Worm (Caenorhabditis elegans) whole organism, late embryonic: Measurements from ENCODE around the gene pyt-1.
A peak's percentile ranks its signal among the peaks of the same experiment; 100 is the strongest.

Source experiments
- C38D4.7 ChIP-seq: fragments of 200-800 bp; sonication (Bioruptor generic); optimal IDR thresholded peaks from 2 replicates; lab custom pipeline; 2018; ENCODE audit warnings: mild to moderate bottlenecking, missing genetic modification characterization, moderate library complexity, missing compliant biosample characterization
- K02D7.2 ChIP-seq: sonication (generic microtip); optimal IDR thresholded peaks from 2 replicates; lab custom pipeline; 2017; ENCODE audit warnings: mild to moderate bottlenecking, missing genetic modification characterization, missing compliant biosample characterization
- Y22D7AL.16 ChIP-seq: sonication (generic microtip); optimal IDR thresholded peaks from 2 replicates; lab custom pipeline; 2016; ENCODE audit warnings: missing genetic modification characterization, missing compliant biosample characterization
- ceh-2 ChIP-seq: sonication (generic microtip); optimal IDR thresholded peaks from 2 replicates; lab custom pipeline; 2016; ENCODE audit warnings: missing genotype, missing genetic modification characterization, missing compliant biosample characterization
- ceh-22 ChIP-seq: sonication (generic microtip); optimal IDR thresholded peaks from 2 replicates; lab custom pipeline; 2017; ENCODE audit warnings: missing biosample characterization, missing genetic modification characterization
- ceh-30 ChIP-seq: fragments of 150-350 bp; optimal IDR thresholded peaks from 2 replicates; lab custom pipeline; 2014; ENCODE audit warnings: missing biosample characterization, missing genetic modification characterization
- ceh-34 ChIP-seq: sonication (generic microtip); optimal IDR thresholded peaks from 2 replicates; lab custom pipeline; 2016; ENCODE audit warnings: mild to moderate bottlenecking, missing genetic modification characterization, missing compliant biosample characterization
- ceh-9 ChIP-seq: sonication (generic microtip); optimal IDR thresholded peaks from 2 replicates; lab custom pipeline; 2016; ENCODE audit warnings: mild to moderate bottlenecking, missing genetic modification characterization, inconsistent platforms, missing compliant biosample characterization
- dmd-4 ChIP-seq: sonication (generic microtip); optimal IDR thresholded peaks from 2 replicates; lab custom pipeline; 2016; ENCODE audit warnings: borderline replicate concordance, missing genetic modification characterization, missing compliant biosample characterization
- elt-2 ChIP-seq: sonication (generic microtip); optimal IDR thresholded peaks from 2 replicates; lab custom pipeline; 2016; ENCODE audit warnings: missing genetic modification reagents, missing genetic modification characterization, missing compliant biosample characterization
- elt-4 ChIP-seq: sonication (generic microtip); optimal IDR thresholded peaks from 2 replicates; lab custom pipeline; 2016; ENCODE audit warnings: missing genetic modification characterization, missing compliant biosample characterization
- eyg-1 ChIP-seq: sonication (generic microtip); optimal IDR thresholded peaks from 2 replicates; lab custom pipeline; 2016; ENCODE audit warnings: missing genotype, missing genetic modification characterization, missing compliant biosample characterization
- fkh-10 ChIP-seq: fragments of 150-350 bp; optimal IDR thresholded peaks from 2 replicates; lab custom pipeline; 2014; ENCODE audit warnings: missing biosample characterization, missing genetic modification reagents, missing genetic modification characterization
- hlh-13 ChIP-seq: fragments of 200-800 bp; sonication (Bioruptor generic); optimal IDR thresholded peaks from 2 replicates; lab custom pipeline; 2018; ENCODE audit warnings: mild to moderate bottlenecking, missing genetic modification characterization, missing compliant biosample characterization
- hlh-15 ChIP-seq: sonication (generic microtip); optimal IDR thresholded peaks from 2 replicates; lab custom pipeline; 2016; ENCODE audit warnings: missing genetic modification characterization, missing compliant biosample characterization
- lin-11 ChIP-seq: fragments of 200-800 bp; sonication (Bioruptor generic); optimal IDR thresholded peaks from 2 replicates; lab custom pipeline; 2018; ENCODE audit warnings: mild to moderate bottlenecking, missing genetic modification characterization, missing compliant biosample characterization
- mec-3 ChIP-seq: sonication (generic microtip); optimal IDR thresholded peaks from 2 replicates; lab custom pipeline; 2016; ENCODE audit warnings: borderline replicate concordance, missing genetic modification characterization, missing compliant biosample characterization
- nfya-1 ChIP-seq: sonication (generic microtip); optimal IDR thresholded peaks from 2 replicates; lab custom pipeline; 2017; ENCODE audit warnings: missing genetic modification characterization, mild to moderate bottlenecking, missing compliant biosample characterization, antibody characterized with exemption, moderate library complexity
- nhr-11 ChIP-seq: fragments of 150-350 bp; optimal IDR thresholded peaks from 2 replicates; lab custom pipeline; 2014; ENCODE audit warnings: missing biosample characterization, missing genetic modification characterization
- pat-9 ChIP-seq: fragments of 200-800 bp; sonication (Bioruptor generic); optimal IDR thresholded peaks from 2 replicates; lab custom pipeline; 2018; ENCODE audit warnings: mild to moderate bottlenecking, missing genetic modification characterization, moderate library complexity, missing compliant biosample characterization
- pha-4 ChIP-seq: fragments of 150-350 bp; optimal IDR thresholded peaks from 2 replicates; lab custom pipeline; 2018; ENCODE audit warnings: missing biosample characterization, missing genetic modification reagents, missing genetic modification characterization
- pros-1 ChIP-seq: fragments of 150-350 bp; optimal IDR thresholded peaks from 2 replicates; lab custom pipeline; 2014; ENCODE audit warnings: missing biosample characterization, missing genetic modification reagents, missing genetic modification characterization
- ref-2 ChIP-seq: sonication (generic microtip); optimal IDR thresholded peaks from 2 replicates; lab custom pipeline; 2016; ENCODE audit warnings: missing genetic modification characterization, missing compliant biosample characterization
- rnt-1 ChIP-seq: sonication (generic microtip); optimal IDR thresholded peaks from 2 replicates; lab custom pipeline; 2016; ENCODE audit warnings: missing genetic modification characterization, missing compliant biosample characterization
- sdc-2 ChIP-seq: sonication (generic microtip); optimal IDR thresholded peaks from 2 replicates; lab custom pipeline; 2016; ENCODE audit warnings: missing genotype, missing genetic modification characterization, missing compliant biosample characterization
- sox-2 ChIP-seq: fragments of 200-800 bp; sonication (Bioruptor generic); IDR thresholded peaks from 2 replicates; pipeline ENCODE4 v1.3.6; 2022; ENCODE audit warnings: missing genetic modification reagents, missing genetic modification characterization, missing compliant biosample characterization
- tbx-7 ChIP-seq: sonication (generic microtip); optimal IDR thresholded peaks from 2 replicates; lab custom pipeline; 2016; ENCODE audit warnings: missing genotype, missing genetic modification characterization, missing compliant biosample characterization
- ttx-3 ChIP-seq: sonication (generic microtip); optimal IDR thresholded peaks from 2 replicates; lab custom pipeline; 2016; ENCODE audit warnings: missing genetic modification reagents, missing genetic modification characterization, missing compliant biosample characterization
- unc-3 ChIP-seq, 2 experiments: fragments of 200-800 bp in 1 of 2; sonication (Bioruptor generic) in 1 of 2; sonication (generic microtip) in 1 of 2; conservative IDR thresholded peaks in 1 of 2; optimal IDR thresholded peaks in 1 of 2; 2 replicates each; pipeline versions ENCODE4 v1.3.6 to Lab custom; 2016 to 2022; ENCODE audit warnings: missing compliant biosample characterization in 2 of 2, missing genetic modification characterization in 2 of 2, missing genetic modification reagents in 1 of 2
- unc-55 ChIP-seq: sonication (generic microtip); optimal IDR thresholded peaks from 2 replicates; lab custom pipeline; 2017; ENCODE audit warnings: missing biosample characterization, missing genetic modification reagents, missing genetic modification characterization
- unc-86 ChIP-seq: sonication (generic microtip); optimal IDR thresholded peaks from 2 replicates; lab custom pipeline; 2016; ENCODE audit warnings: missing genetic modification characterization, missing compliant biosample characterization
- zip-5 ChIP-seq: sonication (generic microtip); optimal IDR thresholded peaks from 2 replicates; lab custom pipeline; 2016; ENCODE audit warnings: missing genetic modification characterization, missing compliant biosample characterization
- ztf-16 ChIP-seq: sonication (generic microtip); optimal IDR thresholded peaks from 2 replicates; lab custom pipeline; 2017; ENCODE audit warnings: missing genetic modification characterization, missing compliant biosample characterization

Gene pyt-1

ce11 chrV:10245615-10246014 is 16.5 kb upstream of the pyt-1 start:
- TF ChIP-seq pha-4 (tag; lab: Kevin White, UChicago) = no peak
- TF ChIP-seq C38D4.7 = no peak
- no peak for TF ChIP-seq ceh-34 (tag; lab: Kevin White, UChicago)
- TF ChIP-seq fkh-10 = no peak
- no peak for TF ChIP-seq hlh-15 (tag; lab: Kevin White, UChicago)
- TF ChIP-seq mec-3 (tag; lab: Kevin White, UChicago) = no peak
- no peak for TF ChIP-seq nhr-11 (tag; lab: Kevin White, UChicago)
- no peak for TF ChIP-seq hlh-13
- TF ChIP-seq ceh-9 (tag; lab: Kevin White, UChicago) = no peak
- no peak for TF ChIP-seq ceh-30 (tag; lab: Kevin White, UChicago)
- no peak for TF ChIP-seq zip-5 (tag; lab: Kevin White, UChicago)
- TF ChIP-seq, all 69 proteins: peak for 0

- TF ChIP-seq lin-11 (tag; lab: Kevin White, UChicago) (no peak), elt-2 (tag; lab: Kevin White, UChicago) (peak; percentile 76)
These were observed 15.0 kb upstream of the pyt-1 start for ce11 chrV:10244018-10244720.

DNA sequence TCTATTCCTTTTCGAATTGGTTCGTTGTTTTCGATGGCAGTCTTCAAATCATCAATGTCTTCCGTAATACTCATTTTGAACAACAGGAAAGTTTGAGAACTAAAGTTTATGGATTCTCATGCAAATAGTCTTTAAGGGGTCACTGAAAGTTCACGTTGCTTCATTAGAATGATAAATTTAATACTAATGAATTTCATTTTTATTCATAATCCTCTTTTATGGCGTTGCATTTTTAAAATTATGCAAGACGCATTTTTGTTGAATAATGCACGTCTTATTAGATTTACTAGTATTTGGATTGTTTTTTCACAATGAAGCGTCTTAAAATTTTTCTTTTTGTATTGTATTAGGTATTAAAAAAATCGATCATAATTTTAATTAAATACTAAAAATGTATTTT is 14.0 kb upstream of the pyt-1 start, which contains the start of gene C12D8.9:
Gene C12D8.9 (minus strand): TSS at position 101 of the 400 bp plus-strand sequence.
- TF ChIP-seq zip-5 (tag; lab: Kevin White, UChicago) (no peak), nfya-1 (no peak), pros-1 (tag; lab: Kevin White, UChicago) (no peak), unc-86 (tag; lab: Kevin White, UChicago) (no peak), ceh-9 (tag; lab: Kevin White, UChicago) (no peak), ceh-22 (no peak), sox-2 (GFP tag; lab: Robert Waterston, UW) (no peak)

- TF ChIP-seq K02D7.2 (no peak), hlh-13 (no peak), dmd-4 (tag; lab: Kevin White, UChicago) (no peak), sdc-2 (tag; lab: Kevin White, UChicago) (no peak), elt-4 (no peak), C38D4.7 (no peak), ceh-34 (tag; lab: Kevin White, UChicago) (no peak), ceh-2 (tag; lab: Kevin White, UChicago) (no peak), unc-55 (GFP tag; lab: Kevin White, UChicago) (no peak), ref-2 (tag; lab: Kevin White, UChicago) (no peak), unc-86 (tag; lab: Kevin White, UChicago) (no peak), ztf-16 (no peak), ttx-3 (no peak), unc-3 (GFP tag; conservative IDR thresholded peaks at IDR 0.05; lab: Robert Waterston, UW) (no peak), unc-3 (tag; optimal IDR thresholded peaks at IDR 0.05; lab: Kevin White, UChicago) (no peak)
These were observed 12.1 kb upstream of the pyt-1 start, which contains the start of the genes C12D8.21 and col-148 for ce11 chrV:10241121-10241803. TSS of gene C12D8.21 (minus strand) at chrV:10241188. TSS of gene col-148 (plus strand) at chrV:10241753.

DNA sequence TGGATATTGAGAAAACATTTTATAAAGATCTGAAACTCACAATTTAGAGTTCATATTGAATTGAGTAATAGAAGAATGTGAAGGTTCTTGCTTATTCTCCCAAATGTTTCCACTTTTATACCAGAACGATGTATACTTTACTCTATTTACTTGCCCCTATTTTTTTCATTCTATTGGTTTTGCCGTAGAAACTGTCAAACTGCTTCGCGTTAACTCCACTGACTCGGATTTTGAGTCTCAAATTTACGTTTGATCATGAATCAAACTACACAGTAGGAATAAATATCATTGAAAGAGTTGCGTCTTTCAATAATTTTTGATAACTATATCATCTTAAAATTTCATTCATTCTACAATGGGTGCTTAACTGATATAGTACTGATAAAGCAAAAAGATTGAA is 10.7 kb upstream of the pyt-1 start, which contains the start of gene fipr-8:
Gene fipr-8 (minus strand): TSS at position 101 of the 400 bp plus-strand sequence.
- no peak for TF ChIP-seq rnt-1 (tag; lab: Kevin White, UChicago)
- no peak for TF ChIP-seq tbx-7 (tag; lab: Kevin White, UChicago)
- no peak for TF ChIP-seq pat-9
- no peak for TF ChIP-seq Y22D7AL.16
- no peak for TF ChIP-seq sdc-2 (tag; lab: Kevin White, UChicago)
- TF ChIP-seq unc-86 (tag; lab: Kevin White, UChicago) = no peak
- no peak for TF ChIP-seq eyg-1
- TF ChIP-seq, all 69 proteins: peak for 0
